Worm (Caenorhabditis elegans) whole organism, L4 larva: ENCODE results near the gene cec-3.

ENCODE experiments used
- D1046.2 ChIP-seq: fragments of 200-800 bp; sonication (Bioruptor generic); IDR thresholded peaks from 2 replicates; pipeline ENCODE4 v1.3.6; 2022; ENCODE audit warnings: missing genetic modification characterization, missing compliant biosample characterization
- F10B5.3 ChIP-seq: sonication (generic microtip); optimal IDR thresholded peaks from 2 replicates; lab custom pipeline; 2016; ENCODE audit warnings: mild to moderate bottlenecking, missing genetic modification characterization, missing compliant biosample characterization
- F37D6.2 ChIP-seq: sonication (generic microtip); optimal IDR thresholded peaks from 2 replicates; lab custom pipeline; 2016; ENCODE audit warnings: mild to moderate bottlenecking, missing genetic modification characterization, missing compliant biosample characterization
- R02D3.7 ChIP-seq: fragments of 150-350 bp; sonication (generic microtip); optimal IDR thresholded peaks from 3 replicates; lab custom pipeline; 2014; ENCODE audit warnings: missing biosample characterization, missing genetic modification characterization
- T20F7.1 ChIP-seq: fragments of 200-800 bp; sonication (Bioruptor generic); optimal IDR thresholded peaks from 2 replicates; lab custom pipeline; 2018; ENCODE audit warnings: mild to moderate bottlenecking, missing genetic modification characterization, missing compliant biosample characterization
- T26A8.4 ChIP-seq: fragments of 200-800 bp; sonication (Bioruptor generic); IDR thresholded peaks from 2 replicates; pipeline ENCODE4 v1.3.6; 2022; ENCODE audit warnings: missing genetic modification characterization, missing compliant biosample characterization
- Y105C5A.15 ChIP-seq: fragments of 200-800 bp; sonication (Bioruptor generic); IDR thresholded peaks from 2 replicates; pipeline ENCODE4 v1.3.6; 2022; ENCODE audit warnings: missing genetic modification characterization, missing compliant biosample characterization
- Y48G9A.11 ChIP-seq: fragments of 200-800 bp; sonication (Bioruptor generic); IDR thresholded peaks from 2 replicates; pipeline ENCODE4 v1.3.6; 2022; ENCODE audit warnings: missing genetic modification reagents, missing genetic modification characterization, missing compliant biosample characterization
- ZK546.5 ChIP-seq, 2 experiments: sonication (generic microtip); optimal IDR thresholded peaks; 2 replicates each; lab custom pipeline; 2017; ENCODE audit warnings: missing biosample characterization in 2 of 2, missing genetic modification characterization in 2 of 2
- aha-1 ChIP-seq: fragments of 150-350 bp; peaks from one replicate; lab custom pipeline; 2014; ENCODE audit warnings: missing biosample characterization, missing genetic modification characterization
- attf-4 ChIP-seq: sonication (generic microtip); optimal IDR thresholded peaks from 3 replicates; lab custom pipeline; 2017; ENCODE audit warnings: missing biosample characterization, missing genetic modification characterization
- ceh-62 ChIP-seq: sonication (generic microtip); optimal IDR thresholded peaks from 2 replicates; lab custom pipeline; 2017; ENCODE audit warnings: missing biosample characterization, missing genetic modification characterization
- cey-2 ChIP-seq: sonication (generic microtip); optimal IDR thresholded peaks from 3 replicates; lab custom pipeline; 2017; ENCODE audit warnings: missing genetic modification characterization, mild to moderate bottlenecking, missing compliant biosample characterization, antibody characterized with exemption, borderline replicate concordance; ENCODE audit not compliant: insufficient read depth
- ctbp-1 ChIP-seq: fragments of 200-800 bp; sonication (Bioruptor generic); IDR thresholded peaks from 2 replicates; pipeline ENCODE4 v1.3.6; 2022; ENCODE audit warnings: missing genetic modification reagents, missing genetic modification characterization, missing compliant biosample characterization
- daf-16 ChIP-seq, 3 experiments: sonication (generic microtip); optimal IDR thresholded peaks; 2 replicates each; lab custom pipeline; 2016 to 2017; ENCODE audit warnings: missing genetic modification characterization in 3 of 3, missing genetic modification reagents in 3 of 3, mild to moderate bottlenecking in 2 of 3, missing compliant biosample characterization in 2 of 3, missing biosample characterization in 1 of 3, moderate library complexity in 1 of 3
- daf-8 ChIP-seq: fragments of 200-800 bp; sonication (Bioruptor generic); IDR thresholded peaks from 2 replicates; pipeline ENCODE4 v1.3.6; 2022; ENCODE audit warnings: missing genetic modification characterization, missing compliant biosample characterization
- dmd-6 ChIP-seq: fragments of 200-800 bp; sonication (Bioruptor generic); IDR thresholded peaks from 2 replicates; pipeline ENCODE4 v1.3.6; 2022; ENCODE audit warnings: missing genetic modification reagents, missing genetic modification characterization, missing compliant biosample characterization
- dpl-1 ChIP-seq: fragments of 150-350 bp; optimal IDR thresholded peaks from 2 replicates; lab custom pipeline; 2014; ENCODE audit warnings: missing biosample characterization, missing genetic modification reagents, missing genetic modification characterization
- egl-27 ChIP-seq: sonication (generic microtip); optimal IDR thresholded peaks from 3 replicates; lab custom pipeline; 2017; ENCODE audit warnings: missing biosample characterization, missing genetic modification reagents, missing genetic modification characterization
- fos-1 ChIP-seq: fragments of 150-350 bp; optimal IDR thresholded peaks from 2 replicates; lab custom pipeline; 2014; ENCODE audit warnings: missing biosample characterization, missing genetic modification characterization
- gei-8 ChIP-seq: fragments of 200-800 bp; sonication (Bioruptor generic); optimal IDR thresholded peaks from 2 replicates; lab custom pipeline; 2018; ENCODE audit warnings: mild to moderate bottlenecking, missing genetic modification characterization, missing compliant biosample characterization
- hlh-11 ChIP-seq: fragments of 200-800 bp; sonication (Bioruptor generic); optimal IDR thresholded peaks from 2 replicates; lab custom pipeline; 2018; ENCODE audit warnings: mild to moderate bottlenecking, missing genetic modification characterization, missing compliant biosample characterization
- hlh-30 ChIP-seq: sonication (generic microtip); optimal IDR thresholded peaks from 2 replicates; lab custom pipeline; 2017; ENCODE audit warnings: antibody characterized with exemption, mild to moderate bottlenecking, missing genetic modification characterization, missing compliant biosample characterization; ENCODE audit not compliant: insufficient read depth
- hmg-1.1 ChIP-seq: fragments of 200-800 bp; sonication (Bioruptor generic); IDR thresholded peaks from 2 replicates; pipeline ENCODE4 v1.3.6; 2022; ENCODE audit warnings: missing genetic modification reagents, missing genetic modification characterization, missing compliant biosample characterization
- lin-1 ChIP-seq: fragments of 200-800 bp; sonication (Bioruptor generic); IDR thresholded peaks from 2 replicates; pipeline ENCODE4 v1.3.6; 2022; ENCODE audit warnings: missing genetic modification reagents, missing genetic modification characterization, missing compliant biosample characterization
- lin-15B ChIP-seq: fragments of 150-350 bp; sonication (generic microtip); optimal IDR thresholded peaks from 3 replicates; lab custom pipeline; 2014; ENCODE audit warnings: missing biosample characterization, missing genetic modification characterization
- lin-39 ChIP-seq: fragments of 150-350 bp; optimal IDR thresholded peaks from 2 replicates; lab custom pipeline; 2014; ENCODE audit warnings: missing biosample characterization, missing genetic modification reagents, missing genetic modification characterization
- lir-3 ChIP-seq: sonication (generic microtip); optimal IDR thresholded peaks from 2 replicates; lab custom pipeline; 2016; ENCODE audit warnings: mild to moderate bottlenecking, missing genetic modification characterization, missing compliant biosample characterization
- lsy-2 ChIP-seq, 2 experiments: fragments of 150-350 bp in 1 of 2; sonication (generic microtip) in 1 of 2; optimal IDR thresholded peaks; 2 replicates each; lab custom pipeline; 2014 to 2017; ENCODE audit warnings: missing biosample characterization in 2 of 2, missing genetic modification characterization in 2 of 2
- mdl-1 ChIP-seq, 2 experiments: fragments of 150-350 bp in 1 of 2; sonication (generic microtip) in 1 of 2; optimal IDR thresholded peaks; 2 replicates each; lab custom pipeline; 2014 to 2017; ENCODE audit warnings: missing biosample characterization in 2 of 2, missing genetic modification characterization in 2 of 2
- mep-1 ChIP-seq: fragments of 150-350 bp; sonication (generic microtip); optimal IDR thresholded peaks from 3 replicates; lab custom pipeline; 2014; ENCODE audit warnings: missing biosample characterization, missing genetic modification characterization
- mes-2 ChIP-seq: sonication (generic microtip); optimal IDR thresholded peaks from 2 replicates; lab custom pipeline; 2016; ENCODE audit warnings: missing genotype, mild to moderate bottlenecking, missing genetic modification characterization, missing compliant biosample characterization; ENCODE audit not compliant: poor library complexity, severe bottlenecking
- nhr-102 ChIP-seq: sonication (generic microtip); optimal IDR thresholded peaks from 2 replicates; lab custom pipeline; 2016; ENCODE audit warnings: mild to moderate bottlenecking, missing genetic modification characterization, moderate library complexity, missing compliant biosample characterization
- nhr-28 ChIP-seq: fragments of 150-350 bp; optimal IDR thresholded peaks from 2 replicates; lab custom pipeline; 2014; ENCODE audit warnings: missing biosample characterization, missing genetic modification characterization
- nhr-41 ChIP-seq: fragments of 200-800 bp; sonication (Bioruptor generic); IDR thresholded peaks from 2 replicates; pipeline ENCODE4 v1.3.6; 2022; ENCODE audit warnings: missing genetic modification reagents, missing genetic modification characterization, missing compliant biosample characterization
- nhr-42 ChIP-seq: fragments of 200-800 bp; sonication (Bioruptor generic); IDR thresholded peaks from 2 replicates; pipeline ENCODE4 v1.3.6; 2022; ENCODE audit warnings: missing genetic modification characterization, missing compliant biosample characterization
- nhr-48 ChIP-seq: sonication (generic microtip); optimal IDR thresholded peaks from 2 replicates; lab custom pipeline; 2016; ENCODE audit warnings: mild to moderate bottlenecking, missing genetic modification characterization, missing compliant biosample characterization
- nhr-6 ChIP-seq: fragments of 150-350 bp; optimal IDR thresholded peaks from 2 replicates; lab custom pipeline; 2014; ENCODE audit warnings: missing biosample characterization, missing genetic modification characterization
- nhr-76 ChIP-seq: fragments of 150-350 bp; optimal IDR thresholded peaks from 2 replicates; lab custom pipeline; 2014; ENCODE audit warnings: missing biosample characterization, missing genetic modification characterization
- nhr-77 ChIP-seq: fragments of 150-350 bp; optimal IDR thresholded peaks from 2 replicates; lab custom pipeline; 2014; ENCODE audit warnings: missing biosample characterization, missing genetic modification characterization
- pha-4 ChIP-seq, 2 experiments: fragments of 150-350 bp in 1 of 2; fragments of 200-800 bp in 1 of 2; sonication (Bioruptor generic) in 1 of 2; IDR thresholded peaks in 1 of 2; optimal IDR thresholded peaks in 1 of 2; 2 replicates each; pipeline versions ENCODE4 v1.3.6 to Lab custom; 2014 to 2022; ENCODE audit warnings: missing genetic modification characterization in 2 of 2, missing genetic modification reagents in 2 of 2, missing biosample characterization in 1 of 2, missing compliant biosample characterization in 1 of 2
- php-3 ChIP-seq: fragments of 200-800 bp; sonication (Bioruptor generic); IDR thresholded peaks from 2 replicates; pipeline ENCODE4 v1.3.6; 2022; ENCODE audit warnings: missing genetic modification reagents, missing genetic modification characterization, missing compliant biosample characterization
- pqm-1 ChIP-seq: sonication (generic microtip); optimal IDR thresholded peaks from 2 replicates; lab custom pipeline; 2017; ENCODE audit warnings: missing biosample characterization, missing genetic modification characterization
- rbr-2 ChIP-seq: sonication (generic microtip); optimal IDR thresholded peaks from 2 replicates; lab custom pipeline; 2016; ENCODE audit warnings: missing genotype, missing genetic modification characterization, missing compliant biosample characterization
- sdz-12 ChIP-seq: fragments of 200-800 bp; sonication (Bioruptor generic); optimal IDR thresholded peaks from 2 replicates; lab custom pipeline; 2018; ENCODE audit warnings: mild to moderate bottlenecking, missing genetic modification characterization, missing compliant biosample characterization
- snpc-4 ChIP-seq: fragments of 150-350 bp; optimal IDR thresholded peaks from 2 replicates; lab custom pipeline; 2014; ENCODE audit warnings: missing biosample characterization, missing genetic modification characterization
- tra-1 ChIP-seq: fragments of 200-800 bp; sonication (Bioruptor generic); IDR thresholded peaks from 2 replicates; pipeline ENCODE4 v1.3.6; 2022; ENCODE audit warnings: missing genetic modification reagents, missing genetic modification characterization, missing compliant biosample characterization
- unc-130 ChIP-seq: sonication (generic microtip); optimal IDR thresholded peaks from 2 replicates; lab custom pipeline; 2016; ENCODE audit warnings: missing genetic modification reagents, missing genetic modification characterization, missing compliant biosample characterization
- vab-7 ChIP-seq: fragments of 200-800 bp; sonication (Bioruptor generic); IDR thresholded peaks from 2 replicates; pipeline ENCODE4 v1.3.6; 2022; ENCODE audit warnings: missing genetic modification reagents, missing genetic modification characterization, missing compliant biosample characterization
- zag-1 ChIP-seq: fragments of 150-350 bp; optimal IDR thresholded peaks from 2 replicates; lab custom pipeline; 2014; ENCODE audit warnings: missing biosample characterization, missing genetic modification characterization
- ztf-11 ChIP-seq: fragments of 150-350 bp; optimal IDR thresholded peaks from 2 replicates; lab custom pipeline; 2014; ENCODE audit warnings: missing biosample characterization, missing genetic modification characterization

cec-3 gene

ce11 chrII:7814915-7815314, 42.5 kb downstream of the cec-3 start:
- no peak for TF ChIP-seq hmg-1.1 (GFP tag; lab: Robert Waterston, UW)
- TF ChIP-seq dpl-1 (GFP tag; lab: Kevin White, UChicago), result no peak
- no peak for TF ChIP-seq cey-2 (tag; lab: Kevin White, UChicago)
- TF ChIP-seq D1046.2 (GFP tag; lab: Robert Waterston, UW), result no peak
- TF ChIP-seq lin-15B (tag; lab: Kevin White, UChicago), result no peak
- peak; percentile 89 for TF ChIP-seq pqm-1 (tag; lab: Kevin White, UChicago)
- no peak for TF ChIP-seq fos-1 (tag; lab: Kevin White, UChicago)
- peak; percentile 73 for TF ChIP-seq nhr-28 (tag; lab: Kevin White, UChicago)
- TF ChIP-seq unc-130 (GFP tag; lab: Kevin White, UChicago), result no peak
- TF ChIP-seq lsy-2 (tag; optimal IDR thresholded peaks at IDR 0.05; lab: Kevin White, UChicago), result peak in 1 of 2 experiments; percentile 10
- no peak for TF ChIP-seq ctbp-1 (GFP tag; lab: Robert Waterston, UW)
- TF ChIP-seq T26A8.4 (GFP tag; lab: Robert Waterston, UW), result no peak
- no peak for TF ChIP-seq ceh-62 (tag; lab: Kevin White, UChicago)
- TF ChIP-seq mdl-1 (tag; optimal IDR thresholded peaks at IDR 0.05; lab: Kevin White, UChicago), result no peak
- TF ChIP-seq T20F7.1 (GFP tag; lab: Kevin White, UChicago), result no peak
- peak; percentile 34 for TF ChIP-seq nhr-48 (tag; lab: Kevin White, UChicago)
- no peak for TF ChIP-seq lin-1 (GFP tag; lab: Robert Waterston, UW)
- TF ChIP-seq F37D6.2 (tag; lab: Kevin White, UChicago), result no peak
- TF ChIP-seq dmd-6, result no peak; the same call in none of the 2 replicates
- no peak for TF ChIP-seq Y105C5A.15 (GFP tag; lab: Robert Waterston, UW)
- TF ChIP-seq lin-39 (tag; lab: Kevin White, UChicago), result no peak
- TF ChIP-seq hlh-11 (tag; lab: Kevin White, UChicago), result peak; percentile 86
- no peak for TF ChIP-seq egl-27
- no peak for TF ChIP-seq mep-1 (tag; lab: Kevin White, UChicago)
- TF ChIP-seq vab-7 (GFP tag; lab: Robert Waterston, UW), result no peak
- TF ChIP-seq F10B5.3 (tag; lab: Kevin White, UChicago), result no peak
- TF ChIP-seq nhr-102, result peak; percentile 29
- TF ChIP-seq R02D3.7 (tag; lab: Kevin White, UChicago), result no peak
- TF ChIP-seq rbr-2 (tag; lab: Kevin White, UChicago), result no peak
- TF ChIP-seq nhr-42 (GFP tag; lab: Robert Waterston, UW), result no peak
- peak; percentile 7 for TF ChIP-seq hlh-30 (tag; lab: Kevin White, UChicago)
- no peak for TF ChIP-seq lir-3 (tag; lab: Kevin White, UChicago)
- no peak for TF ChIP-seq nhr-76 (tag; lab: Kevin White, UChicago)
- peak; percentile 96 for TF ChIP-seq php-3 (GFP tag; lab: Robert Waterston, UW)
- no peak for TF ChIP-seq nhr-41 (GFP tag; lab: Robert Waterston, UW)
- TF ChIP-seq zag-1, result no peak
- TF ChIP-seq snpc-4 (tag; lab: Kevin White, UChicago), result no peak
- TF ChIP-seq daf-16 (GFP tag; optimal IDR thresholded peaks at IDR 0.05; lab: Kevin White, UChicago), result no peak
- TF ChIP-seq daf-16 (tag; optimal IDR thresholded peaks at IDR 0.05; lab: Kevin White, UChicago), result peak; percentile 90
- TF ChIP-seq attf-4 (tag; lab: Kevin White, UChicago), result no peak
- peak; percentile 84 for TF ChIP-seq tra-1 (GFP tag; lab: Robert Waterston, UW)
- no peak for TF ChIP-seq ZK546.5 (tag; optimal IDR thresholded peaks at IDR 0.05; lab: Kevin White, UChicago)
- peak; percentile 40 for TF ChIP-seq nhr-77 (tag; lab: Kevin White, UChicago)
- no peak for TF ChIP-seq pha-4 (GFP tag; IDR thresholded peaks at IDR 0.05; lab: Robert Waterston, UW)
- TF ChIP-seq pha-4 (tag; optimal IDR thresholded peaks at IDR 0.05; lab: Kevin White, UChicago), result no peak
- TF ChIP-seq daf-8, result no peak
- TF ChIP-seq ztf-11 (tag; lab: Kevin White, UChicago), result no peak
- no peak for TF ChIP-seq gei-8 (GFP tag; lab: Kevin White, UChicago)
- TF ChIP-seq Y48G9A.11 (GFP tag; lab: Robert Waterston, UW), result no peak
- TF ChIP-seq nhr-6 (tag; lab: Kevin White, UChicago), result no peak
- no peak for TF ChIP-seq mes-2
- peak; percentile 57 for TF ChIP-seq aha-1 (tag; lab: Kevin White, UChicago)
- no peak for TF ChIP-seq sdz-12 (GFP tag; lab: Kevin White, UChicago)
